Fruit fly (Drosophila melanogaster): ENCODE data around the gene Oli.

DNA sequence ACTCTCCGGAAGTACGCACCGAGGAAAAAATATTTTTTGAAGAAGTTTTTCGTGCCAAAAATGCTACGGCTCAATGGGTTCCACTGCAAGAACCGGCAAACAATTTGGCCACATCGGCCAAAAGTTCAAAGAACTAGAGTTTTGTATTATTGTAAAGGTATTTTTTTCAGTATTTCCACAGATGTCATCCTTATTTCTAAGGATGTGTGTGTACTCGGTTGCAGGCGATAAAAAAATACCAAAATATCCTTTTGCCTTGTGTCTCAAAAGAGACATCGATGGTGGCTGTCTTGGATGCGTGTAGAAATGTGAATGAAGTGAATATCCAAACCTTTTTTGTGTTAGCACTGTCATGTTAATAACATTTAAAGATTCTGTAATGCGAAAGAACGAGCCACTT lies 14.2 kb downstream of the Oli start:
- TF ChIP-seq fkh (GFP tag; optimal IDR thresholded peaks at IDR 0.05) = no peak
- TF ChIP-seq Sox15 (GFP tag; optimal IDR thresholded peaks at IDR 0.05) = no peak
- no peak for TF ChIP-seq CG11294 (GFP tag; IDR thresholded peaks at IDR 0.05)
- no peak for TF ChIP-seq Hr39 (GFP tag; optimal IDR thresholded peaks at IDR 0.05)
